Worm (Caenorhabditis elegans) whole organism, young adult: ENCODE measurements around the gene fbxb-104.
A peak's percentile ranks its signal among the peaks of the same experiment; 100 is the strongest.

Experiments
- B0035.1 ChIP-seq: sonication (generic microtip); optimal IDR thresholded peaks from 2 replicates; lab custom pipeline; 2016; ENCODE audit warnings: missing genetic modification characterization, mild to moderate bottlenecking, missing compliant biosample characterization, missing genotype, missing genetic modification reagents
- B0261.1 ChIP-seq: sonication (generic microtip); optimal IDR thresholded peaks from 2 replicates; lab custom pipeline; 2016; ENCODE audit warnings: mild to moderate bottlenecking, missing genetic modification characterization, moderate library complexity, missing compliant biosample characterization
- C06A6.2 ChIP-seq: fragments of 200-800 bp; sonication (Bioruptor generic); conservative IDR thresholded peaks from 2 replicates; pipeline ENCODE4 v1.3.6; 2022; ENCODE audit warnings: missing genetic modification characterization, missing compliant biosample characterization
- F23B12.7 ChIP-seq: sonication (generic microtip); optimal IDR thresholded peaks from 2 replicates; lab custom pipeline; 2017; ENCODE audit warnings: missing genetic modification characterization, mild to moderate bottlenecking, missing compliant biosample characterization, antibody characterized with exemption, moderate library complexity; ENCODE audit not compliant: insufficient read depth
- F39B2.1 ChIP-seq: fragments of 200-800 bp; sonication (Bioruptor generic); IDR thresholded peaks from 2 replicates; pipeline ENCODE4 v1.3.6; 2022; ENCODE audit warnings: missing genetic modification reagents, missing genetic modification characterization, missing compliant biosample characterization
- F55B11.4 ChIP-seq: sonication (generic microtip); optimal IDR thresholded peaks from 2 replicates; lab custom pipeline; 2016; ENCODE audit warnings: missing compliant biosample characterization, missing genetic modification characterization, borderline replicate concordance; ENCODE audit not compliant: insufficient read depth
- T07F8.4 ChIP-seq: sonication (generic microtip); optimal IDR thresholded peaks from 2 replicates; lab custom pipeline; 2016; ENCODE audit warnings: mild to moderate bottlenecking, missing genetic modification characterization, moderate library complexity, missing compliant biosample characterization
- Y53G8AR.9 ChIP-seq: fragments of 200-800 bp; sonication (Bioruptor generic); conservative IDR thresholded peaks from 2 replicates; pipeline ENCODE4 v1.3.6; 2022; ENCODE audit warnings: missing genetic modification reagents, missing genetic modification characterization, missing compliant biosample characterization
- Y67H2A.10 ChIP-seq: fragments of 200-800 bp; sonication (Bioruptor generic); conservative IDR thresholded peaks from 2 replicates; pipeline ENCODE4 v1.3.6; 2022; ENCODE audit warnings: missing genetic modification reagents, missing genetic modification characterization, missing compliant biosample characterization
- Y79H2A.3 ChIP-seq: fragments of 200-800 bp; sonication (Bioruptor generic); conservative IDR thresholded peaks from 2 replicates; pipeline ENCODE4 v1.3.6; 2022; ENCODE audit warnings: missing genetic modification reagents, missing genetic modification characterization, missing compliant biosample characterization
- aptf-2 ChIP-seq: fragments of 200-800 bp; sonication (Bioruptor generic); conservative IDR thresholded peaks from 2 replicates; pipeline ENCODE4 v1.3.6; 2022; ENCODE audit warnings: missing genetic modification reagents, missing genetic modification characterization, missing compliant biosample characterization
- aptf-3 ChIP-seq: fragments of 200-800 bp; sonication (Bioruptor generic); IDR thresholded peaks from 2 replicates; pipeline ENCODE4 v1.3.6; 2022; ENCODE audit warnings: missing genetic modification characterization, missing compliant biosample characterization
- athp-1 ChIP-seq: sonication (generic microtip); optimal IDR thresholded peaks from 2 replicates; lab custom pipeline; 2017; ENCODE audit warnings: mild to moderate bottlenecking, missing genetic modification characterization, missing compliant biosample characterization
- attf-3 ChIP-seq: fragments of 200-800 bp; sonication (Bioruptor generic); conservative IDR thresholded peaks from 2 replicates; pipeline ENCODE4 v1.3.6; 2022; ENCODE audit warnings: missing genetic modification reagents, missing genetic modification characterization, missing compliant biosample characterization
- attf-6 ChIP-seq: fragments of 200-800 bp; sonication (Bioruptor generic); IDR thresholded peaks from 2 replicates; pipeline ENCODE4 v1.3.6; 2022; ENCODE audit warnings: missing genetic modification reagents, missing genetic modification characterization, missing compliant biosample characterization
- bed-2 ChIP-seq: fragments of 200-800 bp; sonication (Bioruptor generic); IDR thresholded peaks from 2 replicates; pipeline ENCODE4 v1.3.6; 2022; ENCODE audit warnings: missing genetic modification reagents, missing genetic modification characterization, missing compliant biosample characterization
- ceh-58 ChIP-seq: fragments of 200-800 bp; sonication (Bioruptor generic); IDR thresholded peaks from 2 replicates; pipeline ENCODE4 v1.3.6; 2022; ENCODE audit warnings: missing genetic modification characterization, missing compliant biosample characterization
- ceh-91 ChIP-seq: fragments of 200-800 bp; sonication (Bioruptor generic); IDR thresholded peaks from 2 replicates; pipeline ENCODE4 v1.3.6; 2022; ENCODE audit warnings: missing genetic modification reagents, missing genetic modification characterization, missing compliant biosample characterization
- die-1 ChIP-seq: sonication (generic microtip); optimal IDR thresholded peaks from 2 replicates; lab custom pipeline; 2016; ENCODE audit warnings: missing genotype, mild to moderate bottlenecking, missing genetic modification characterization, missing compliant biosample characterization
- dpl-1 ChIP-seq: fragments of 150-350 bp; optimal IDR thresholded peaks from 2 replicates; lab custom pipeline; 2014; ENCODE audit warnings: missing biosample characterization, missing genetic modification reagents, missing genetic modification characterization
- egl-18 ChIP-seq: fragments of 200-800 bp; sonication (Bioruptor generic); IDR thresholded peaks from 2 replicates; pipeline ENCODE4 v1.3.6; 2022; ENCODE audit warnings: missing genetic modification reagents, missing genetic modification characterization, missing compliant biosample characterization
- egl-44 ChIP-seq: fragments of 200-800 bp; sonication (Bioruptor generic); IDR thresholded peaks from 2 replicates; pipeline ENCODE4 v1.3.6; 2022; ENCODE audit warnings: missing genetic modification reagents, missing genetic modification characterization, missing compliant biosample characterization
- ets-4 ChIP-seq: fragments of 200-800 bp; sonication (Bioruptor generic); optimal IDR thresholded peaks from 2 replicates; lab custom pipeline; 2018; ENCODE audit warnings: mild to moderate bottlenecking, missing genetic modification characterization, missing compliant biosample characterization
- fkh-3 ChIP-seq: sonication (generic microtip); optimal IDR thresholded peaks from 2 replicates; lab custom pipeline; 2016; ENCODE audit warnings: mild to moderate bottlenecking, missing genetic modification characterization, missing compliant biosample characterization
- gei-17 ChIP-seq: fragments of 200-800 bp; sonication (Bioruptor generic); optimal IDR thresholded peaks from 2 replicates; lab custom pipeline; 2018; ENCODE audit warnings: mild to moderate bottlenecking, missing genetic modification characterization, missing compliant biosample characterization
- hlh-26 ChIP-seq: fragments of 200-800 bp; sonication (Bioruptor generic); conservative IDR thresholded peaks from 2 replicates; pipeline ENCODE4 v1.3.6; 2022; ENCODE audit warnings: missing genetic modification reagents, missing genetic modification characterization, missing compliant biosample characterization
- hsf-1 ChIP-seq: fragments of 200-800 bp; sonication (Bioruptor generic); IDR thresholded peaks from 2 replicates; pipeline ENCODE4 v1.3.6; 2022; ENCODE audit warnings: missing genetic modification reagents, missing genetic modification characterization, missing compliant biosample characterization
- lin-35 ChIP-seq, 3 experiments: fragments of 150-350 bp in 2 of 3; sonication (generic microtip) in 1 of 3; optimal IDR thresholded peaks; 2 replicates each; lab custom pipeline; 2014 to 2018; ENCODE audit warnings: missing biosample characterization in 3 of 3, missing genetic modification characterization in 3 of 3, missing genetic modification reagents in 3 of 3
- lin-54 ChIP-seq: fragments of 200-800 bp; sonication (Bioruptor generic); optimal IDR thresholded peaks from 2 replicates; lab custom pipeline; 2018; ENCODE audit warnings: mild to moderate bottlenecking, missing genetic modification characterization, missing compliant biosample characterization
- lir-1 ChIP-seq: fragments of 200-800 bp; sonication (Bioruptor generic); conservative IDR thresholded peaks from 2 replicates; pipeline ENCODE4 v1.3.6; 2022; ENCODE audit warnings: missing genetic modification reagents, missing genetic modification characterization, missing compliant biosample characterization
- madf-10 ChIP-seq: sonication (generic microtip); optimal IDR thresholded peaks from 2 replicates; lab custom pipeline; 2016; ENCODE audit warnings: mild to moderate bottlenecking, missing genetic modification characterization, missing compliant biosample characterization
- madf-3 ChIP-seq: fragments of 200-800 bp; sonication (Bioruptor generic); IDR thresholded peaks from 2 replicates; pipeline ENCODE4 v1.3.6; 2022; ENCODE audit warnings: missing genetic modification reagents, missing genetic modification characterization, missing compliant biosample characterization
- madf-8 ChIP-seq: fragments of 200-800 bp; sonication (Bioruptor generic); conservative IDR thresholded peaks from 2 replicates; pipeline ENCODE4 v1.3.6; 2022; ENCODE audit warnings: missing genetic modification reagents, missing genetic modification characterization, missing compliant biosample characterization
- nhr-120 ChIP-seq: fragments of 200-800 bp; sonication (Bioruptor generic); IDR thresholded peaks from 2 replicates; pipeline ENCODE4 v1.3.6; 2022; ENCODE audit warnings: missing genetic modification characterization, missing compliant biosample characterization
- nhr-80 ChIP-seq: sonication (generic microtip); optimal IDR thresholded peaks from 2 replicates; lab custom pipeline; 2016; ENCODE audit warnings: missing genetic modification characterization, missing compliant biosample characterization
- pbrm-1 ChIP-seq: fragments of 200-800 bp; sonication (Bioruptor generic); IDR thresholded peaks from 2 replicates; pipeline ENCODE4 v1.3.6; 2022; ENCODE audit warnings: missing genetic modification reagents, missing genetic modification characterization, missing compliant biosample characterization
- rpc-1 ChIP-seq, 2 experiments: fragments of 150-350 bp in 1 of 2; sonication (generic microtip) in 1 of 2; optimal IDR thresholded peaks; 2 replicates each; lab custom pipeline; 2014 to 2018; ENCODE audit warnings: missing biosample characterization in 1 of 2, missing genetic modification characterization in 1 of 2, missing genetic modification reagents in 1 of 2, missing genotype in 1 of 2
- sdz-38 ChIP-seq: sonication (generic microtip); optimal IDR thresholded peaks from 2 replicates; lab custom pipeline; 2016; ENCODE audit warnings: missing genotype, missing genetic modification characterization, missing compliant biosample characterization
- snpc-3.4 ChIP-seq: sonication (generic microtip); optimal IDR thresholded peaks from 2 replicates; lab custom pipeline; 2017; ENCODE audit warnings: missing genetic modification characterization, mild to moderate bottlenecking, missing compliant biosample characterization, antibody characterized with exemption, moderate library complexity, missing genotype, missing genetic modification reagents
- snpc-4 ChIP-seq, 5 experiments: fragments of 150-350 bp in 1 of 5; sonication (generic microtip) in 4 of 5; optimal IDR thresholded peaks; 2 replicates each; lab custom pipeline; 2014 to 2018; ENCODE audit warnings: missing genetic modification characterization in 5 of 5, missing biosample characterization in 3 of 5, antibody characterized with exemption in 2 of 5, mild to moderate bottlenecking in 2 of 5, missing compliant biosample characterization in 2 of 5, missing genotype in 2 of 5, moderate library complexity in 2 of 5, missing genetic modification reagents in 1 of 5
- sptf-2 ChIP-seq: fragments of 200-800 bp; sonication (Bioruptor generic); optimal IDR thresholded peaks from 2 replicates; lab custom pipeline; 2018; ENCODE audit warnings: mild to moderate bottlenecking, missing genetic modification characterization, missing compliant biosample characterization
- tbp1 ChIP-seq: fragments of 200-800 bp; sonication (Bioruptor generic); optimal IDR thresholded peaks from 2 replicates; lab custom pipeline; 2018; ENCODE audit warnings: mild to moderate bottlenecking, missing genetic modification characterization, missing compliant biosample characterization
- tbx-9 ChIP-seq: sonication (generic microtip); optimal IDR thresholded peaks from 2 replicates; lab custom pipeline; 2016; ENCODE audit warnings: borderline replicate concordance, missing genetic modification characterization, inconsistent platforms, missing compliant biosample characterization
- unc-62 ChIP-seq: fragments of 150-350 bp; optimal IDR thresholded peaks from 2 replicates; lab custom pipeline; 2014; ENCODE audit warnings: missing biosample characterization, missing genetic modification reagents, missing genetic modification characterization
- ztf-6 ChIP-seq: fragments of 200-800 bp; sonication (Bioruptor generic); IDR thresholded peaks from 2 replicates; pipeline ENCODE4 v1.3.6; 2022; ENCODE audit warnings: missing genetic modification reagents, missing genetic modification characterization, missing compliant biosample characterization

The fbxb-104 gene

DNA sequence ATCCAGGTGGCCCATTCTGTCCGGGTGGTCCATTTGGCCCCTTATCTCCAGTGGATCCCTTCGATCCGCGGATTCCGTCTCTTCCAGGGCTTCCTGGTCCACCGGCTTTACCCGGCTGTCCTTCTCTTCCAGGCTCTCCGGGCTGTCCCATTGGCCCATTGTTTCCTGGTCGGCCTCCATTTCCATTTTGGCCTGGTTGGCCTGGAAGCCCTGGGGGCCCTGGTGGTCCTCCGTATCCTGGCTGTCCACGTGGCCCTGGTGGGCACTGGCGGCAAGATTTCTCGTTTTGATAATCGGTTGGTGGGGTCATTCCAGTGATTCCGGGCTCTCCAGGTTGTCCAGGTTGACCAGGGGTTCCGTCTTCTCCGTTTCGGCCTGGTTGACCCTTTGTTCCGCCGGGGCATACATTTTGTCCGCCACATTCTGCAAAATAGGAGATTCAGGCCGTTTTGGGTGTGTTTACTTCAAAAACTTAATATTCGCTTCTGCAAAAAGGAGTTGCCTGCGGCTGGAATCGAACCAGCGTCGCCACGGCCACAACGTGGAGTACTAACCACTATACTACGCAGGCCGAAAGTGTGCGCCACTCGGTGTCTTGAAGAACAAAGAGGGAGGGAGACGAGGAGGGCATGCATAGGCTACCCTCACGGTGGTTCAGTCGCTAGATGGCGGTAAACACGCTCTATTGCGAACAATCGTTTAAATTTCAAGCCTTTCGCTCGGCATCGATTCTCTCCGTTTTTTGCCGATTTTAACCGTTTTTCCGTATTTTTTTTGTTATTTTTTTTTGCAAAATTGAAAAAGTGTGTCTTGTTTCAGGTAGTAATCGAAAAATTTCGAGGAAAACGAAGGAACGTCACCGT is 44.1 kb upstream of the fbxb-104 start, which contains the start of gene W09G10.9 (continued):
- TF ChIP-seq nhr-120 (GFP tag; lab: Robert Waterston, UW) = no peak
- no peak for TF ChIP-seq ets-4 (GFP tag; lab: Kevin White, UChicago)
- peak; percentile 31 for TF ChIP-seq die-1
- TF ChIP-seq dpl-1 = no peak
- peak; percentile 12 for TF ChIP-seq nhr-80 (tag; lab: Kevin White, UChicago)
- no peak for TF ChIP-seq sptf-2 (GFP tag; lab: Kevin White, UChicago)
- TF ChIP-seq Y67H2A.10 (GFP tag; lab: Robert Waterston, UW) = no peak
- TF ChIP-seq gei-17 (GFP tag; lab: Kevin White, UChicago) = no peak
- no peak for TF ChIP-seq hlh-26 (GFP tag; lab: Robert Waterston, UW)
- peak; percentile 72 for TF ChIP-seq attf-3 (GFP tag; lab: Robert Waterston, UW)
- peak; percentile 68; the same call in 1 of the 2 replicates for TF ChIP-seq lir-1 (GFP tag; lab: Robert Waterston, UW)
- TF ChIP-seq fkh-3 = no peak
- TF ChIP-seq lin-54 (GFP tag; lab: Kevin White, UChicago) = peak; percentile 45
- TF ChIP-seq bed-2 (GFP tag; lab: Robert Waterston, UW) = no peak
- TF ChIP-seq egl-18 (GFP tag; lab: Robert Waterston, UW) = no peak
- peak; percentile 90 for TF ChIP-seq tbp1 (GFP tag; lab: Kevin White, UChicago)
- no peak for TF ChIP-seq tbx-9 (tag; lab: Kevin White, UChicago)
- TF ChIP-seq F39B2.1 (GFP tag; lab: Robert Waterston, UW) = no peak
- no peak for TF ChIP-seq aptf-3 (GFP tag; lab: Robert Waterston, UW)
- TF ChIP-seq unc-62 (GFP tag; lab: Kevin White, UChicago) = no peak
- TF ChIP-seq F23B12.7 = peak; percentile 57
- TF ChIP-seq ztf-6 (GFP tag; lab: Robert Waterston, UW) = 0 out of 2 replicates have a peak, but pooled peaks have one; percentile 56
- TF ChIP-seq B0261.1 (tag; lab: Kevin White, UChicago) = peak; percentile 84
- peak; percentile 9 for TF ChIP-seq athp-1
- peak; percentile 44 for TF ChIP-seq madf-10 (tag; lab: Kevin White, UChicago)
- TF ChIP-seq egl-44 = peak; percentile 81
- TF ChIP-seq snpc-4 (GFP tag; optimal IDR thresholded peaks at IDR 0.05; lab: Kevin White, UChicago) = peak; percentile 1
- peak in 2 of 4 experiments; percentile 47 to 52 for TF ChIP-seq snpc-4 (tag; optimal IDR thresholded peaks at IDR 0.05; lab: Kevin White, UChicago)
- TF ChIP-seq Y53G8AR.9 (GFP tag; lab: Robert Waterston, UW) = no peak
- 0 out of 2 replicates have a peak, but pooled peaks have one; percentile 65 for TF ChIP-seq Y79H2A.3
- TF ChIP-seq aptf-2 (GFP tag; lab: Robert Waterston, UW) = no peak
- no peak for TF ChIP-seq sdz-38 (tag; lab: Kevin White, UChicago)
- TF ChIP-seq hsf-1 = no peak
- TF ChIP-seq madf-3 (GFP tag; lab: Robert Waterston, UW) = no peak
- TF ChIP-seq F55B11.4 (tag; lab: Kevin White, UChicago) = no peak
- TF ChIP-seq B0035.1 (tag; lab: Kevin White, UChicago) = peak; percentile 18
- TF ChIP-seq T07F8.4 (tag; lab: Kevin White, UChicago) = no peak
- peak; percentile 68 for TF ChIP-seq rpc-1 (optimal IDR thresholded peaks at IDR 0.05; lab: Kevin White, UChicago)
- TF ChIP-seq rpc-1 (tag; optimal IDR thresholded peaks at IDR 0.05; lab: Kevin White, UChicago) = peak; percentile 73
- TF ChIP-seq snpc-3.4 = peak; percentile 43
- no peak for TF ChIP-seq ceh-91 (GFP tag; lab: Robert Waterston, UW)
- no peak; the same call in 1 of the 2 replicates for TF ChIP-seq madf-8 (GFP tag; lab: Robert Waterston, UW)
- peak; percentile 91 for TF ChIP-seq pbrm-1 (GFP tag; lab: Robert Waterston, UW)
- 0 out of 2 replicates have a peak, but pooled peaks have one; percentile 40 for TF ChIP-seq ceh-58 (GFP tag; lab: Robert Waterston, UW)
- no peak for TF ChIP-seq lin-35 (GFP tag; optimal IDR thresholded peaks at IDR 0.05; lab: Kevin White, UChicago)
- peak; percentile 64; the same call in 1 of the 2 replicates for TF ChIP-seq attf-6 (GFP tag; lab: Robert Waterston, UW)
- 0 out of 2 replicates have a peak, but pooled peaks have one; percentile 45 for TF ChIP-seq C06A6.2 (GFP tag; lab: Robert Waterston, UW)
